Worm (Caenorhabditis elegans) whole organism, L3 larva: Measurements from ENCODE around the gene srlf-17.

Experiments used
- fos-1 ChIP-seq: fragments of 150-350 bp; optimal IDR thresholded peaks from 2 replicates; lab custom pipeline; 2014; ENCODE audit warnings: missing biosample characterization, missing genetic modification characterization
- jun-1 ChIP-seq: fragments of 150-350 bp; optimal IDR thresholded peaks from 2 replicates; lab custom pipeline; 2014; ENCODE audit warnings: missing biosample characterization, missing genetic modification reagents, missing genetic modification characterization
- lin-39 ChIP-seq: fragments of 150-350 bp; optimal IDR thresholded peaks from 2 replicates; lab custom pipeline; 2018; ENCODE audit warnings: missing biosample characterization, missing genetic modification reagents, missing genetic modification characterization
- nhr-77 ChIP-seq: fragments of 150-350 bp; optimal IDR thresholded peaks from 2 replicates; lab custom pipeline; 2014; ENCODE audit warnings: missing biosample characterization, missing genetic modification characterization
- pqm-1 ChIP-seq: fragments of 150-350 bp; optimal IDR thresholded peaks from 2 replicates; lab custom pipeline; 2017; ENCODE audit warnings: missing biosample characterization, missing genetic modification characterization, inconsistent platforms

- TF ChIP-seq nhr-77 (tag; lab: Kevin White, UChicago) (no peak), jun-1 (tag; lab: Kevin White, UChicago) (no peak), lin-39 (tag; lab: Kevin White, UChicago) (peak; percentile 40), pqm-1 (tag; lab: Kevin White, UChicago) (peak; percentile 23), fos-1 (tag; lab: Kevin White, UChicago) (no peak)
These were observed 8.6 kb upstream of the srlf-17 start, which contains the start of gene rps-5 for ce11 chrIV:11110995-11111619.
